Fruit fly (Drosophila melanogaster) whole organism, embryonic: ENCODE data around the gene IntS2.

Experiments used
- BEAF-32 ChIP-seq: fragments of 200-800 bp; sonication (Bioruptor generic); optimal IDR thresholded peaks from 3 replicates; lab custom pipeline; 2017; ENCODE audit warnings: missing biosample characterization, missing genetic modification characterization, mild to moderate bottlenecking, moderate library complexity, missing genetic modification reagents
- CG11085 ChIP-seq: fragments of 200-800 bp; sonication (Bioruptor generic); IDR thresholded peaks from 2 replicates; pipeline ENCODE4 v1.3.6; 2022; ENCODE audit warnings: missing biosample characterization, missing genetic modification characterization
- CG13624 ChIP-seq: fragments of 200-800 bp; sonication (Bioruptor generic); optimal IDR thresholded peaks from 2 replicates; lab custom pipeline; 2016; ENCODE audit warnings: missing biosample characterization, missing genetic modification characterization
- CG1603 ChIP-seq: fragments of 200-800 bp; sonication (Bioruptor generic); optimal IDR thresholded peaks from 2 replicates; lab custom pipeline; 2019; ENCODE audit warnings: missing biosample characterization, mild to moderate bottlenecking, missing genetic modification characterization, moderate library complexity
- CG17361 ChIP-seq: fragments of 200-800 bp; sonication (Bioruptor generic); IDR thresholded peaks from 3 replicates; pipeline ENCODE4 v1.3.6; 2022; ENCODE audit warnings: missing biosample characterization, missing genetic modification characterization
- CG17802 ChIP-seq: fragments of 200-800 bp; sonication (Bioruptor generic); optimal IDR thresholded peaks from 2 replicates; lab custom pipeline; 2018; ENCODE audit warnings: missing biosample characterization, mild to moderate bottlenecking, missing genetic modification characterization, moderate library complexity
- CG18262 ChIP-seq: fragments of 200-800 bp; optimal IDR thresholded peaks from 3 replicates; lab custom pipeline; 2019; ENCODE audit warnings: missing biosample characterization, mild to moderate bottlenecking, missing genetic modification characterization, moderate library complexity
- CG18599 ChIP-seq: fragments of 200-800 bp; sonication (Bioruptor generic); optimal IDR thresholded peaks from 3 replicates; lab custom pipeline; 2017; ENCODE audit warnings: missing biosample characterization, missing genetic modification characterization, mild to moderate bottlenecking, moderate library complexity, missing genetic modification reagents
- CG2120 ChIP-seq: fragments of 200-800 bp; sonication (Bioruptor generic); optimal IDR thresholded peaks from 3 replicates; lab custom pipeline; 2016; ENCODE audit warnings: missing biosample characterization, missing genetic modification characterization
- CG2712 ChIP-seq: fragments of 200-800 bp; optimal IDR thresholded peaks from 3 replicates; lab custom pipeline; 2019; ENCODE audit warnings: missing biosample characterization, mild to moderate bottlenecking, missing genetic modification characterization, moderate library complexity
- CG32532 ChIP-seq: fragments of 200-800 bp; sonication (Bioruptor generic); IDR thresholded peaks from 2 replicates; pipeline ENCODE4 v1.3.6; 2022; ENCODE audit warnings: missing biosample characterization, missing genetic modification characterization
- CG32767 ChIP-seq: fragments of 200-800 bp; sonication (Bioruptor generic); IDR thresholded peaks from 2 replicates; pipeline ENCODE4 v1.3.6; 2022; ENCODE audit warnings: missing biosample characterization, missing genetic modification characterization
- CG34376 ChIP-seq: fragments of 200-800 bp; sonication (Bioruptor generic); optimal IDR thresholded peaks from 2 replicates; lab custom pipeline; 2018; ENCODE audit warnings: missing biosample characterization, mild to moderate bottlenecking, missing genetic modification characterization
- CG3847 ChIP-seq: fragments of 200-800 bp; sonication (Bioruptor generic); IDR thresholded peaks from 2 replicates; pipeline ENCODE4 v1.3.6; 2022; ENCODE audit warnings: missing biosample characterization, missing genetic modification characterization
- CG4617 ChIP-seq: fragments of 200-800 bp; sonication (Bioruptor generic); optimal IDR thresholded peaks from 3 replicates; lab custom pipeline; 2016; ENCODE audit warnings: missing biosample characterization, missing genetic modification characterization, borderline replicate concordance
- CG5180 ChIP-seq: fragments of 200-800 bp; sonication (Bioruptor generic); optimal IDR thresholded peaks from 3 replicates; lab custom pipeline; 2017; ENCODE audit warnings: missing biosample characterization, missing genetic modification characterization, mild to moderate bottlenecking, moderate library complexity, missing genetic modification reagents
- CG6813 ChIP-seq: fragments of 200-800 bp; sonication (Bioruptor generic); optimal IDR thresholded peaks from 2 replicates; lab custom pipeline; 2017; ENCODE audit warnings: missing biosample characterization, missing genetic modification characterization, mild to moderate bottlenecking, moderate library complexity, missing genetic modification reagents
- CG7357 ChIP-seq: fragments of 200-800 bp; sonication (Bioruptor generic); IDR thresholded peaks from 3 replicates; pipeline ENCODE4 v1.3.6; 2022; ENCODE audit warnings: missing biosample characterization, missing genetic modification characterization
- CG7839 ChIP-seq: fragments of 200-800 bp; sonication (Bioruptor generic); optimal IDR thresholded peaks from 3 replicates; lab custom pipeline; 2018; ENCODE audit warnings: missing biosample characterization, mild to moderate bottlenecking, missing genetic modification characterization, moderate library complexity
- CG8765 ChIP-seq: fragments of 200-800 bp; sonication (Bioruptor generic); IDR thresholded peaks from 2 replicates; pipeline ENCODE4 v1.3.6; 2022; ENCODE audit warnings: missing biosample characterization, missing genetic modification characterization
- D ChIP-seq, 2 experiments: fragments of 200-800 bp in 1 of 2; fragments of >200 bp in 1 of 2; sonication (Bioruptor generic) in 1 of 2; optimal IDR thresholded peaks; 2 replicates in 1 of 2; 3 replicates in 1 of 2; lab custom pipeline; 2017; ENCODE audit warnings: mild to moderate bottlenecking in 1 of 2, missing biosample characterization in 1 of 2, missing genetic modification characterization in 1 of 2, missing genetic modification reagents in 1 of 2
- Fer3 ChIP-seq: fragments of 200-800 bp; sonication (Bioruptor generic); optimal IDR thresholded peaks from 2 replicates; lab custom pipeline; 2018; ENCODE audit warnings: missing biosample characterization, mild to moderate bottlenecking, missing genetic modification characterization, moderate library complexity
- Lim3 ChIP-seq: fragments of 200-800 bp; sonication (Bioruptor generic); IDR thresholded peaks from 2 replicates; pipeline ENCODE4 v1.3.6; 2022; ENCODE audit warnings: missing biosample characterization, missing genetic modification characterization
- NK7.1 ChIP-seq: fragments of 200-800 bp; sonication (Bioruptor generic); optimal IDR thresholded peaks from 3 replicates; lab custom pipeline; 2016; ENCODE audit warnings: missing biosample characterization, missing genetic modification characterization
- Ravus ChIP-seq: fragments of 200-800 bp; sonication (Bioruptor generic); IDR thresholded peaks from 2 replicates; pipeline ENCODE4 v1.3.6; 2022; ENCODE audit warnings: missing biosample characterization, missing genetic modification characterization
- Taf1 ChIP-seq: fragments of 200-800 bp; sonication (Bioruptor generic); IDR thresholded peaks from 2 replicates; pipeline ENCODE4 v1.3.6; 2022; ENCODE audit warnings: missing biosample characterization, missing genetic modification characterization
- bab2 ChIP-seq: fragments of 200-800 bp; sonication (Bioruptor generic); optimal IDR thresholded peaks from 2 replicates; lab custom pipeline; 2016; ENCODE audit warnings: missing biosample characterization, missing genetic modification characterization
- crp ChIP-seq, 2 experiments: fragments of 200-800 bp; sonication (Bioruptor generic); optimal IDR thresholded peaks; 2 replicates in 1 of 2; 3 replicates in 1 of 2; lab custom pipeline; 2017; ENCODE audit warnings: missing biosample characterization in 2 of 2, missing genetic modification characterization in 2 of 2, mild to moderate bottlenecking in 1 of 2, moderate library complexity in 1 of 2
- da ChIP-seq: fragments of 200-800 bp; sonication (Bioruptor generic); optimal IDR thresholded peaks from 2 replicates; lab custom pipeline; 2016; ENCODE audit warnings: missing biosample characterization, missing genetic modification characterization
- fd96Cb ChIP-seq: fragments of 200-800 bp; sonication (Bioruptor generic); optimal IDR thresholded peaks from 2 replicates; lab custom pipeline; 2018; ENCODE audit warnings: missing biosample characterization, mild to moderate bottlenecking, missing genetic modification characterization, moderate library complexity
- fru ChIP-seq: fragments of >200 bp; optimal IDR thresholded peaks from 2 replicates; lab custom pipeline; 2017
- grau ChIP-seq: fragments of 200-800 bp; optimal IDR thresholded peaks from 3 replicates; lab custom pipeline; 2019; ENCODE audit warnings: missing biosample characterization, mild to moderate bottlenecking, missing genetic modification characterization, moderate library complexity
- gsb ChIP-seq: fragments of 200-800 bp; sonication (Bioruptor generic); IDR thresholded peaks from 2 replicates; pipeline ENCODE4 v1.3.6; 2022; ENCODE audit warnings: missing biosample characterization, missing genetic modification characterization
- h ChIP-seq: fragments of >200 bp; optimal IDR thresholded peaks from 2 replicates; lab custom pipeline; 2017
- jigr1 ChIP-seq: fragments of 200-800 bp; sonication (Bioruptor generic); IDR thresholded peaks from 3 replicates; pipeline ENCODE4 v1.3.6; 2022; ENCODE audit warnings: missing biosample characterization, missing genetic modification characterization
- luna ChIP-seq: fragments of 200-800 bp; sonication (Bioruptor generic); optimal IDR thresholded peaks from 2 replicates; lab custom pipeline; 2016; ENCODE audit warnings: missing biosample characterization, missing genetic modification characterization
- maf-S ChIP-seq: fragments of 200-800 bp; sonication (Bioruptor generic); optimal IDR thresholded peaks from 2 replicates; lab custom pipeline; 2016; ENCODE audit warnings: missing biosample characterization, missing genetic modification characterization
- onecut ChIP-seq: fragments of 200-800 bp; sonication (Bioruptor generic); IDR thresholded peaks from 2 replicates; pipeline ENCODE4 v1.3.6; 2022; ENCODE audit warnings: missing biosample characterization, missing genetic modification characterization
- p53 ChIP-seq: fragments of 200-800 bp; sonication (Bioruptor generic); optimal IDR thresholded peaks from 2 replicates; lab custom pipeline; 2016; ENCODE audit warnings: missing biosample characterization, missing genetic modification characterization
- pita ChIP-seq: fragments of 200-800 bp; sonication (Bioruptor generic); optimal IDR thresholded peaks from 2 replicates; lab custom pipeline; 2017; ENCODE audit warnings: missing biosample characterization, mild to moderate bottlenecking, missing genetic modification characterization
- pros ChIP-seq: fragments of 200-800 bp; sonication (Bioruptor generic); optimal IDR thresholded peaks from 3 replicates; lab custom pipeline; 2019; ENCODE audit warnings: missing biosample characterization, mild to moderate bottlenecking, missing genetic modification characterization, moderate library complexity
- row ChIP-seq: fragments of 200-800 bp; sonication (Bioruptor generic); IDR thresholded peaks from 3 replicates; pipeline ENCODE4 v1.3.6; 2022; ENCODE audit warnings: missing biosample characterization, missing genetic modification characterization
- seq ChIP-seq: fragments of 200-800 bp; sonication (Bioruptor generic); IDR thresholded peaks from 2 replicates; pipeline ENCODE4 v1.3.6; 2022; ENCODE audit warnings: missing biosample characterization, missing genetic modification characterization
- sisA ChIP-seq: fragments of 200-800 bp; sonication (Bioruptor generic); IDR thresholded peaks from 2 replicates; pipeline ENCODE4 v1.3.6; 2022; ENCODE audit warnings: missing biosample characterization, missing genetic modification characterization
- sob ChIP-seq: fragments of 200-800 bp; sonication (Bioruptor generic); IDR thresholded peaks from 2 replicates; pipeline ENCODE4 v1.3.6; 2022; ENCODE audit warnings: missing biosample characterization, missing genetic modification characterization
- sqz ChIP-seq: fragments of 200-800 bp; sonication (Bioruptor generic); optimal IDR thresholded peaks from 3 replicates; lab custom pipeline; 2018; ENCODE audit warnings: missing biosample characterization, mild to moderate bottlenecking, missing genetic modification characterization
- sr ChIP-seq: fragments of 200-800 bp; sonication (Bioruptor generic); IDR thresholded peaks from 3 replicates; pipeline ENCODE4 v1.3.6; 2022; ENCODE audit warnings: missing biosample characterization, missing genetic modification characterization
- stc ChIP-seq: fragments of 200-800 bp; sonication (Bioruptor generic); IDR thresholded peaks from 2 replicates; pipeline ENCODE4 v1.3.6; 2022; ENCODE audit warnings: missing biosample characterization, missing genetic modification characterization
- zfh2 ChIP-seq: fragments of 200-800 bp; sonication (Bioruptor generic); optimal IDR thresholded peaks from 2 replicates; lab custom pipeline; 2016; ENCODE audit warnings: missing biosample characterization, missing genetic modification characterization

The IntS2 gene

dm6 chrX:17627090-17627992 lies 29.3 kb downstream of the IntS2 start, which contains the start of gene stas (continued):
- TF ChIP-seq CG3847 (GFP tag; lab: Robert Waterston, UW), result no peak
- peak; percentile 4 for TF ChIP-seq CG18262 (tag; lab: Kevin White, UChicago)
- no peak for TF ChIP-seq bab2
- TF ChIP-seq CG13624 (GFP tag; lab: Kevin White, UChicago), result peak; percentile 24
- TF ChIP-seq CG2120 (GFP tag; lab: Kevin White, UChicago), result no peak
- peak; percentile 30 for TF ChIP-seq CG34376
- TF ChIP-seq Ravus (GFP tag; lab: Robert Waterston, UW), result no peak
- TF ChIP-seq sisA (GFP tag; lab: Robert Waterston, UW), result no peak
- peak; percentile 81 for TF ChIP-seq sqz (GFP tag; lab: Kevin White, UChicago)
- TF ChIP-seq zfh2 (GFP tag; lab: Kevin White, UChicago), result no peak
- TF ChIP-seq CG17802 (tag; lab: Kevin White, UChicago), result no peak
- TF ChIP-seq CG32532 (GFP tag; lab: Robert Waterston, UW), result peak; percentile 18; the same call in 1 of the 2 replicates
- TF ChIP-seq h, result no peak
- no peak for TF ChIP-seq fd96Cb
- no peak for TF ChIP-seq CG8765 (GFP tag; lab: Robert Waterston, UW)
- TF ChIP-seq Taf1 (GFP tag; lab: Robert Waterston, UW), result no peak
- TF ChIP-seq CG6813 (GFP tag; lab: Kevin White, UChicago), result no peak
- TF ChIP-seq fru (lab: Kevin White, UChicago), result no peak
- 0 out of 2 replicates have a peak, but pooled peaks have one; percentile 20 for TF ChIP-seq CG32767 (GFP tag; lab: Robert Waterston, UW)
- TF ChIP-seq CG18599, result no peak
- TF ChIP-seq seq (GFP tag; lab: Robert Waterston, UW), result no peak
- peak; percentile 61 for TF ChIP-seq onecut (GFP tag; lab: Robert Waterston, UW)
- 0 out of 3 replicates have a peak, but pooled peaks have one; percentile 10 for TF ChIP-seq CG17361 (GFP tag; lab: Robert Waterston, UW)
- TF ChIP-seq sob (GFP tag; lab: Robert Waterston, UW), result peak; percentile 37
- TF ChIP-seq CG4617 (GFP tag; lab: Kevin White, UChicago), result peak; percentile 64
- TF ChIP-seq da, result no peak
- no peak for TF ChIP-seq p53 (GFP tag; lab: Kevin White, UChicago)
- TF ChIP-seq grau, result peak; percentile 11
- no peak for TF ChIP-seq Fer3
- TF ChIP-seq pros (GFP tag; lab: Kevin White, UChicago), result no peak
- no peak; the same call in 2 of the 3 replicates for TF ChIP-seq jigr1 (GFP tag; lab: Robert Waterston, UW)
- TF ChIP-seq CG1603 (tag; lab: Kevin White, UChicago), result peak; percentile 31
- no peak for TF ChIP-seq CG7357 (GFP tag; lab: Robert Waterston, UW)
- TF ChIP-seq stc, result no peak
- no peak for TF ChIP-seq CG5180 (GFP tag; lab: Kevin White, UChicago)
- TF ChIP-seq crp (GFP tag; optimal IDR thresholded peaks at IDR 0.05; lab: Kevin White, UChicago), result no peak
- no peak for TF ChIP-seq D (optimal IDR thresholded peaks at IDR 0.05; lab: Kevin White, UChicago)
- TF ChIP-seq D (GFP tag; optimal IDR thresholded peaks at IDR 0.05; lab: Kevin White, UChicago), result no peak
- TF ChIP-seq row, result peak; percentile 40; the same call in 2 of the 3 replicates
- TF ChIP-seq maf-S (GFP tag; lab: Kevin White, UChicago), result no peak
- TF ChIP-seq sr (GFP tag; lab: Robert Waterston, UW), result no peak
- no peak for TF ChIP-seq NK7.1 (GFP tag; lab: Kevin White, UChicago)
- no peak for TF ChIP-seq Lim3 (GFP tag; lab: Robert Waterston, UW)
- no peak for TF ChIP-seq pita (GFP tag; lab: Kevin White, UChicago)
- TF ChIP-seq CG7839 (tag; lab: Kevin White, UChicago), result no peak
- peak; percentile 40 for TF ChIP-seq CG2712
- no peak for TF ChIP-seq CG11085
- no peak for TF ChIP-seq gsb (GFP tag; lab: Robert Waterston, UW)
- peak; percentile 44 for TF ChIP-seq BEAF-32 (GFP tag; lab: Kevin White, UChicago)
- no peak for TF ChIP-seq luna (GFP tag; lab: Kevin White, UChicago)
